Fruit fly (Drosophila melanogaster) whole organism, embryonic: Measurements from ENCODE around the gene CG1847.
A peak's percentile ranks its signal among the peaks of the same experiment; 100 is the strongest.

Source experiments
- ATbp ChIP-seq: fragments of 200-800 bp; sonication (Bioruptor generic); optimal IDR thresholded peaks from 2 replicates; lab custom pipeline; 2017; ENCODE audit warnings: missing biosample characterization, mild to moderate bottlenecking, missing genetic modification characterization, missing genetic modification reagents
- Awh ChIP-seq: fragments of 200-800 bp; sonication (Bioruptor generic); IDR thresholded peaks from 2 replicates; pipeline ENCODE4, ENCODE4 v1.3.6; 2022; ENCODE audit warnings: missing biosample characterization, missing genetic modification characterization
- CG10462 ChIP-seq: fragments of 200-800 bp; sonication (Bioruptor generic); optimal IDR thresholded peaks from 2 replicates; lab custom pipeline; 2016; ENCODE audit warnings: missing biosample characterization, missing genetic modification characterization
- CG12071 ChIP-seq: fragments of 200-800 bp; sonication (Bioruptor generic); optimal IDR thresholded peaks from 3 replicates; lab custom pipeline; 2018; ENCODE audit warnings: missing biosample characterization, mild to moderate bottlenecking, missing genetic modification characterization
- CG12299 ChIP-seq: fragments of 200-800 bp; sonication (Bioruptor generic); optimal IDR thresholded peaks from 2 replicates; lab custom pipeline; 2018; ENCODE audit warnings: missing biosample characterization, mild to moderate bottlenecking, missing genetic modification characterization
- CG1233 ChIP-seq: fragments of 200-800 bp; sonication (Bioruptor generic); optimal IDR thresholded peaks from 4 replicates; lab custom pipeline; 2018; ENCODE audit warnings: missing biosample characterization, mild to moderate bottlenecking, missing genetic modification characterization
- CG12659 ChIP-seq: fragments of 200-800 bp; sonication (Bioruptor generic); optimal IDR thresholded peaks from 3 replicates; lab custom pipeline; 2017; ENCODE audit warnings: mild to moderate bottlenecking, missing biosample characterization, missing genetic modification reagents, missing genetic modification characterization
- CG12942 ChIP-seq: fragments of 200-800 bp; sonication (Bioruptor generic); optimal IDR thresholded peaks from 3 replicates; lab custom pipeline; 2016; ENCODE audit warnings: missing biosample characterization, missing genetic modification characterization
- CG14860 ChIP-seq: fragments of 200-800 bp; sonication (Bioruptor generic); IDR thresholded peaks from 3 replicates; pipeline ENCODE4 v1.3.6; 2022; ENCODE audit warnings: missing biosample characterization, missing genetic modification characterization; ENCODE audit not compliant: partially characterized antibody
- CG15011 ChIP-seq: fragments of 200-800 bp; sonication (Bioruptor generic); optimal IDR thresholded peaks from 3 replicates; lab custom pipeline; 2018; ENCODE audit warnings: missing biosample characterization, mild to moderate bottlenecking, missing genetic modification characterization
- CG1647 ChIP-seq: fragments of 200-800 bp; sonication (Bioruptor generic); optimal IDR thresholded peaks from 3 replicates; lab custom pipeline; 2016; ENCODE audit warnings: missing biosample characterization, missing genetic modification characterization
- CG16779 ChIP-seq: fragments of 200-800 bp; sonication (Bioruptor generic); IDR thresholded peaks from 2 replicates; pipeline ENCODE4 v1.3.6; 2022; ENCODE audit warnings: missing biosample characterization, missing genetic modification characterization
- CG17328 ChIP-seq: fragments of 200-800 bp; sonication (Bioruptor generic); IDR thresholded peaks from 2 replicates; pipeline ENCODE4 v1.3.6; 2022; ENCODE audit warnings: missing biosample characterization, missing genetic modification characterization
- CG17359 ChIP-seq: fragments of 200-800 bp; sonication (Bioruptor generic); optimal IDR thresholded peaks from 3 replicates; lab custom pipeline; 2018; ENCODE audit warnings: missing biosample characterization, mild to moderate bottlenecking, missing genetic modification characterization, moderate library complexity
- CG17385 ChIP-seq: fragments of 200-800 bp; sonication (Bioruptor generic); optimal IDR thresholded peaks from 3 replicates; lab custom pipeline; 2018; ENCODE audit warnings: missing biosample characterization, mild to moderate bottlenecking, missing genetic modification characterization
- CG2120 ChIP-seq: fragments of 200-800 bp; sonication (Bioruptor generic); optimal IDR thresholded peaks from 3 replicates; lab custom pipeline; 2016; ENCODE audit warnings: missing biosample characterization, missing genetic modification characterization
- CG31365 ChIP-seq: fragments of 200-800 bp; sonication (Bioruptor generic); optimal IDR thresholded peaks from 2 replicates; lab custom pipeline; 2018; ENCODE audit warnings: missing biosample characterization, mild to moderate bottlenecking, missing genetic modification characterization
- CG31388 ChIP-seq: fragments of 200-800 bp; sonication (Bioruptor generic); optimal IDR thresholded peaks from 2 replicates; lab custom pipeline; 2016; ENCODE audit warnings: missing biosample characterization, missing genetic modification characterization
- CG4820 ChIP-seq: fragments of 200-800 bp; sonication (Bioruptor generic); optimal IDR thresholded peaks from 3 replicates; lab custom pipeline; 2016; ENCODE audit warnings: missing biosample characterization, missing genetic modification characterization
- CG6254 ChIP-seq: fragments of 200-800 bp; sonication (Bioruptor generic); optimal IDR thresholded peaks from 3 replicates; lab custom pipeline; 2017; ENCODE audit warnings: mild to moderate bottlenecking, missing biosample characterization, missing genetic modification reagents, missing genetic modification characterization
- CG7786 ChIP-seq: fragments of 200-800 bp; sonication (Bioruptor generic); optimal IDR thresholded peaks from 2 replicates; lab custom pipeline; 2016; ENCODE audit warnings: missing biosample characterization, missing genetic modification characterization
- CrebB ChIP-seq: fragments of 200-800 bp; sonication (Bioruptor generic); optimal IDR thresholded peaks from 3 replicates; lab custom pipeline; 2018; ENCODE audit warnings: missing biosample characterization, mild to moderate bottlenecking, missing genetic modification characterization
- Dek ChIP-seq: fragments of 200-800 bp; sonication (Bioruptor generic); optimal IDR thresholded peaks from 3 replicates; lab custom pipeline; 2019; ENCODE audit warnings: missing biosample characterization, mild to moderate bottlenecking, missing genetic modification characterization, moderate library complexity
- Eip74EF ChIP-seq, 2 experiments: fragments of 200-800 bp in 1 of 2; fragments of >200 bp in 1 of 2; sonication (Bioruptor generic) in 1 of 2; optimal IDR thresholded peaks; 2 replicates each; lab custom pipeline; 2017 to 2019; ENCODE audit warnings: missing biosample characterization in 2 of 2, missing genetic modification characterization in 2 of 2, mild to moderate bottlenecking in 1 of 2, moderate library complexity in 1 of 2
- Gsc ChIP-seq: fragments of 200-800 bp; sonication (Bioruptor generic); IDR thresholded peaks from 2 replicates; pipeline ENCODE4 v1.3.6; 2022; ENCODE audit warnings: missing biosample characterization, missing genetic modification characterization
- Poxn ChIP-seq: fragments of 200-800 bp; sonication (Bioruptor generic); IDR thresholded peaks from 2 replicates; pipeline ENCODE4 v1.3.6; 2022; ENCODE audit warnings: missing biosample characterization, missing genetic modification characterization
- Ravus ChIP-seq: fragments of 200-800 bp; sonication (Bioruptor generic); IDR thresholded peaks from 2 replicates; pipeline ENCODE4 v1.3.6; 2022; ENCODE audit warnings: missing biosample characterization, missing genetic modification characterization
- Scr ChIP-seq: fragments of 200-800 bp; sonication (Bioruptor generic); IDR thresholded peaks from 2 replicates; pipeline ENCODE4 v1.3.6; 2022; ENCODE audit warnings: missing biosample characterization, missing genetic modification characterization; ENCODE audit not compliant: partially characterized antibody
- Sin3A ChIP-seq: fragments of >200 bp; optimal IDR thresholded peaks from 2 replicates; lab custom pipeline; 2018
- Usf ChIP-seq: fragments of 200-800 bp; sonication (Bioruptor generic); optimal IDR thresholded peaks from 2 replicates; lab custom pipeline; 2017; ENCODE audit warnings: missing genotype, missing biosample characterization, missing genetic modification characterization
- Vsx1 ChIP-seq: fragments of 200-800 bp; sonication (Bioruptor generic); optimal IDR thresholded peaks from 2 replicates; lab custom pipeline; 2017; ENCODE audit warnings: missing biosample characterization, mild to moderate bottlenecking, missing genetic modification characterization, missing genetic modification reagents
- ara ChIP-seq: fragments of 200-800 bp; sonication (Bioruptor generic); IDR thresholded peaks from 2 replicates; pipeline ENCODE4 v1.3.6; 2022; ENCODE audit warnings: missing biosample characterization, missing genetic modification characterization
- dan ChIP-seq: fragments of 200-800 bp; sonication (Bioruptor generic); IDR thresholded peaks from 2 replicates; pipeline ENCODE4 v1.3.6; 2022; ENCODE audit warnings: missing biosample characterization, missing genetic modification characterization
- dpn ChIP-seq, 2 experiments: fragments of 200-800 bp; sonication (Bioruptor generic); optimal IDR thresholded peaks; 3 replicates each; lab custom pipeline; 2016; ENCODE audit warnings: missing biosample characterization in 2 of 2, missing genetic modification characterization in 2 of 2
- grn ChIP-seq: fragments of 200-800 bp; sonication (Bioruptor generic); optimal IDR thresholded peaks from 3 replicates; lab custom pipeline; 2017; ENCODE audit warnings: missing biosample characterization, missing genetic modification characterization
- gt ChIP-seq: fragments of 200-800 bp; sonication (Bioruptor generic); IDR thresholded peaks from 2 replicates; pipeline ENCODE4 v1.3.6; 2022; ENCODE audit warnings: missing biosample characterization, missing genetic modification characterization
- her ChIP-seq: fragments of 200-800 bp; sonication (Bioruptor generic); optimal IDR thresholded peaks from 2 replicates; lab custom pipeline; 2016; ENCODE audit warnings: missing biosample characterization, missing genetic modification characterization
- jing ChIP-seq: fragments of 200-800 bp; sonication (Bioruptor generic); optimal IDR thresholded peaks from 2 replicates; lab custom pipeline; 2018; ENCODE audit warnings: missing biosample characterization, mild to moderate bottlenecking, missing genetic modification characterization
- lab ChIP-seq: fragments of 200-800 bp; sonication (Bioruptor generic); optimal IDR thresholded peaks from 3 replicates; lab custom pipeline; 2017; ENCODE audit warnings: missing biosample characterization, missing genetic modification characterization, mild to moderate bottlenecking, moderate library complexity, missing genetic modification reagents
- lilli ChIP-seq: fragments of 200-800 bp; sonication (Bioruptor generic); optimal IDR thresholded peaks from 3 replicates; lab custom pipeline; 2016; ENCODE audit warnings: missing biosample characterization, missing genetic modification characterization
- nerfin-2 ChIP-seq: fragments of 200-800 bp; sonication (Bioruptor generic); IDR thresholded peaks from 2 replicates; pipeline ENCODE4 v1.3.6; 2022; ENCODE audit warnings: missing biosample characterization, missing genetic modification characterization; ENCODE audit not compliant: partially characterized antibody
- p53 ChIP-seq: fragments of 200-800 bp; sonication (Bioruptor generic); optimal IDR thresholded peaks from 2 replicates; lab custom pipeline; 2016; ENCODE audit warnings: missing biosample characterization, missing genetic modification characterization
- pho ChIP-seq: fragments of 200-800 bp; sonication (Bioruptor generic); optimal IDR thresholded peaks from 2 replicates; lab custom pipeline; 2016; ENCODE audit warnings: missing biosample characterization, missing genetic modification characterization
- psq ChIP-seq: fragments of 200-800 bp; sonication (Bioruptor generic); optimal IDR thresholded peaks from 2 replicates; lab custom pipeline; 2017; ENCODE audit warnings: missing biosample characterization, missing genetic modification characterization
- sima ChIP-seq: fragments of 200-800 bp; sonication (Bioruptor generic); optimal IDR thresholded peaks from 2 replicates; lab custom pipeline; 2016; ENCODE audit warnings: missing biosample characterization, missing genetic modification characterization
- slp2 ChIP-seq: fragments of 200-800 bp; sonication (Bioruptor generic); optimal IDR thresholded peaks from 2 replicates; lab custom pipeline; 2016; ENCODE audit warnings: missing biosample characterization, missing genetic modification characterization
- so ChIP-seq: fragments of 200-800 bp; sonication (Bioruptor generic); IDR thresholded peaks from 3 replicates; pipeline ENCODE4 v1.3.6; 2022; ENCODE audit warnings: missing biosample characterization, missing genetic modification characterization
- sob ChIP-seq: fragments of 200-800 bp; sonication (Bioruptor generic); IDR thresholded peaks from 2 replicates; pipeline ENCODE4 v1.3.6; 2022; ENCODE audit warnings: missing biosample characterization, missing genetic modification characterization
- tna ChIP-seq: fragments of 200-800 bp; sonication (Bioruptor generic); IDR thresholded peaks from 2 replicates; pipeline ENCODE4 v1.3.6; 2022; ENCODE audit warnings: missing biosample characterization, missing genetic modification characterization; ENCODE audit not compliant: partially characterized antibody
- trh ChIP-seq: fragments of 200-800 bp; sonication (Bioruptor generic); optimal IDR thresholded peaks from 2 replicates; lab custom pipeline; 2016; ENCODE audit warnings: missing biosample characterization, missing genetic modification characterization
- vvl ChIP-seq: fragments of 200-800 bp; sonication (Bioruptor generic); IDR thresholded peaks from 2 replicates; pipeline ENCODE4 v1.3.6; 2022; ENCODE audit warnings: missing biosample characterization, missing genetic modification characterization
- zen ChIP-seq: fragments of 200-800 bp; sonication (Bioruptor generic); optimal IDR thresholded peaks from 3 replicates; lab custom pipeline; 2018; ENCODE audit warnings: missing biosample characterization, mild to moderate bottlenecking, missing genetic modification characterization, moderate library complexity

Gene CG1847

dm6 chrX:11888142-11888541 is 19.2 kb downstream of the CG1847 start, which contains the start of gene CG1840 (continued):
- TF ChIP-seq gt (GFP tag; lab: Robert Waterston, UW) (no peak), ATbp (no peak), CG17385 (no peak), zen (tag; lab: Kevin White, UChicago) (no peak), so (no peak), Ravus (no peak), her (no peak), Gsc (no peak), Sin3A (lab: Kevin White, UChicago) (no peak), lilli (GFP tag; lab: Kevin White, UChicago) (peak; percentile 8), CG6254 (GFP tag; lab: Kevin White, UChicago) (no peak), tna (GFP tag; lab: Robert Waterston, UW) (peak; percentile 51; the same call in 1 of the 2 replicates), Awh (GFP tag; lab: Robert Waterston, UW) (no peak), trh (GFP tag; lab: Kevin White, UChicago) (no peak), CG1647 (no peak), sima (no peak), CG12071 (GFP tag; lab: Kevin White, UChicago) (no peak), CG17359 (peak; percentile 65), Eip74EF (GFP tag; optimal IDR thresholded peaks at IDR 0.05; lab: Kevin White, UChicago) (no peak), dan (GFP tag; lab: Robert Waterston, UW) (no peak), vvl (GFP tag; lab: Robert Waterston, UW) (no peak), Poxn (GFP tag; lab: Robert Waterston, UW) (no peak), Vsx1 (GFP tag; lab: Kevin White, UChicago) (no peak), CG31365 (no peak), lab (GFP tag; lab: Kevin White, UChicago) (no peak), CG16779 (GFP tag; lab: Robert Waterston, UW) (no peak), CG4820 (GFP tag; lab: Kevin White, UChicago) (no peak), CG12659 (peak; percentile 14), Dek (no peak), slp2 (GFP tag; lab: Kevin White, UChicago) (no peak), sob (GFP tag; lab: Robert Waterston, UW) (no peak), dpn (GFP tag; optimal IDR thresholded peaks at IDR 0.05; lab: Kevin White, UChicago) (peak in 1 of 2 experiments; percentile 9), CrebB (tag; lab: Kevin White, UChicago) (no peak), nerfin-2 (GFP tag; lab: Robert Waterston, UW) (peak; percentile 33; the same call in 1 of the 2 replicates), Usf (GFP tag; lab: Kevin White, UChicago) (no peak), CG1233 (GFP tag; lab: Kevin White, UChicago) (no peak), CG10462 (GFP tag; lab: Kevin White, UChicago) (no peak), CG14860 (GFP tag; lab: Robert Waterston, UW) (peak; percentile 55; the same call in 2 of the 3 replicates), CG2120 (GFP tag; lab: Kevin White, UChicago) (peak; percentile 37), CG15011 (GFP tag; lab: Kevin White, UChicago) (no peak), jing (GFP tag; lab: Kevin White, UChicago) (no peak), grn (no peak), CG12942 (GFP tag; lab: Kevin White, UChicago) (no peak), CG17328 (GFP tag; lab: Robert Waterston, UW) (no peak), ara (GFP tag; lab: Robert Waterston, UW) (no peak), CG31388 (GFP tag; lab: Kevin White, UChicago) (no peak), psq (GFP tag; lab: Kevin White, UChicago) (no peak), pho (GFP tag; lab: Kevin White, UChicago) (no peak), p53 (GFP tag; lab: Kevin White, UChicago) (no peak), Scr (GFP tag; lab: Robert Waterston, UW) (peak; percentile 81), CG7786 (no peak), CG12299 (tag; lab: Kevin White, UChicago) (no peak)
